Fruit fly (Drosophila melanogaster) whole organism, pupa: Measurements from ENCODE around the gene TrpRS-m.

Source experiments
- CG10348 ChIP-seq: fragments of 200-800 bp; sonication (Bioruptor generic); IDR thresholded peaks from 2 replicates; pipeline ENCODE4 v1.3.6; 2022; ENCODE audit warnings: missing biosample characterization, missing genetic modification characterization
- CG12605 ChIP-seq: fragments of 200-800 bp; sonication (Bioruptor generic); IDR thresholded peaks from 2 replicates; pipeline ENCODE4 v1.3.6; 2022; ENCODE audit warnings: missing biosample characterization, missing genetic modification characterization
- CG13204 ChIP-seq: fragments of 200-800 bp; sonication (Bioruptor generic); optimal IDR thresholded peaks from 2 replicates; lab custom pipeline; 2018; ENCODE audit warnings: missing biosample characterization, mild to moderate bottlenecking, missing genetic modification characterization, moderate library complexity
- CG14655 ChIP-seq: fragments of 200-800 bp; sonication (Bioruptor generic); optimal IDR thresholded peaks from 3 replicates; lab custom pipeline; 2017; ENCODE audit warnings: mild to moderate bottlenecking, missing biosample characterization, missing genetic modification reagents, missing genetic modification characterization
- CG15710 ChIP-seq: fragments of 200-800 bp; sonication (Bioruptor generic); optimal IDR thresholded peaks from 2 replicates; lab custom pipeline; 2018; ENCODE audit warnings: missing biosample characterization, mild to moderate bottlenecking, missing genetic modification characterization, moderate library complexity
- CG17806 ChIP-seq: fragments of 200-800 bp; sonication (Bioruptor generic); optimal IDR thresholded peaks from 2 replicates; lab custom pipeline; 2018; ENCODE audit warnings: missing biosample characterization, mild to moderate bottlenecking, missing genetic modification characterization, moderate library complexity
- CG32121 ChIP-seq: fragments of 200-800 bp; sonication (Bioruptor generic); IDR thresholded peaks from 2 replicates; pipeline ENCODE4 v1.3.6; 2022; ENCODE audit warnings: missing biosample characterization, missing genetic modification characterization
- CG34367 ChIP-seq: fragments of 200-800 bp; sonication (Bioruptor generic); optimal IDR thresholded peaks from 2 replicates; lab custom pipeline; 2018; ENCODE audit warnings: missing biosample characterization, mild to moderate bottlenecking, missing genetic modification characterization
- CG4496 ChIP-seq: fragments of 200-800 bp; sonication (Bioruptor generic); IDR thresholded peaks from 3 replicates; pipeline ENCODE4 v1.3.6; 2022; ENCODE audit warnings: missing biosample characterization, missing genetic modification characterization
- CG8159 ChIP-seq: fragments of 200-800 bp; sonication (Bioruptor generic); optimal IDR thresholded peaks from 3 replicates; lab custom pipeline; 2018; ENCODE audit warnings: missing biosample characterization, mild to moderate bottlenecking, missing genetic modification characterization, moderate library complexity
- CG8301 ChIP-seq: fragments of 200-800 bp; sonication (Bioruptor generic); optimal IDR thresholded peaks from 2 replicates; lab custom pipeline; 2018; ENCODE audit warnings: missing biosample characterization, mild to moderate bottlenecking, missing genetic modification characterization
- CG9948 ChIP-seq: fragments of 200-800 bp; sonication (Bioruptor generic); optimal IDR thresholded peaks from 2 replicates; lab custom pipeline; 2018; ENCODE audit warnings: missing biosample characterization, mild to moderate bottlenecking, missing genetic modification characterization, moderate library complexity
- D1 ChIP-seq: fragments of 200-800 bp; sonication (Bioruptor generic); optimal IDR thresholded peaks from 2 replicates; lab custom pipeline; 2018; ENCODE audit warnings: missing biosample characterization, mild to moderate bottlenecking, missing genetic modification characterization, moderate library complexity
- EcR ChIP-seq: fragments of 200-800 bp; sonication (Bioruptor generic); optimal IDR thresholded peaks from 3 replicates; lab custom pipeline; 2019; ENCODE audit warnings: missing biosample characterization, missing genetic modification characterization, mild to moderate bottlenecking, moderate library complexity, missing genetic modification reagents
- Ets98B ChIP-seq: fragments of 200-800 bp; sonication (Bioruptor generic); IDR thresholded peaks from 2 replicates; pipeline ENCODE4 v1.3.6; 2022; ENCODE audit warnings: missing biosample characterization, missing genetic modification characterization
- Pif1A ChIP-seq: fragments of 200-800 bp; sonication (Bioruptor generic); optimal IDR thresholded peaks from 3 replicates; lab custom pipeline; 2016; ENCODE audit warnings: missing biosample characterization, missing genetic modification characterization
- Pif1B ChIP-seq: fragments of 200-800 bp; sonication (Bioruptor generic); optimal IDR thresholded peaks from 3 replicates; lab custom pipeline; 2016; ENCODE audit warnings: missing biosample characterization, missing genetic modification characterization
- Snoo ChIP-seq: fragments of 200-800 bp; sonication (Bioruptor generic); optimal IDR thresholded peaks from 3 replicates; lab custom pipeline; 2017; ENCODE audit warnings: missing biosample characterization, mild to moderate bottlenecking, missing genetic modification characterization, inconsistent platforms
- fd96Ca ChIP-seq: fragments of 200-800 bp; sonication (Bioruptor generic); IDR thresholded peaks from 3 replicates; pipeline ENCODE4 v1.3.6; 2022; ENCODE audit warnings: missing biosample characterization, missing genetic modification characterization
- gl ChIP-seq: fragments of 200-800 bp; sonication (Bioruptor generic); optimal IDR thresholded peaks from 2 replicates; lab custom pipeline; 2018; ENCODE audit warnings: missing biosample characterization, mild to moderate bottlenecking, missing genetic modification characterization
- rn ChIP-seq: fragments of 200-800 bp; sonication (Bioruptor generic); IDR thresholded peaks from 2 replicates; pipeline ENCODE4 v1.3.6; 2022; ENCODE audit warnings: missing biosample characterization, missing genetic modification characterization

Gene TrpRS-m

dm6 chr3L:17842892-17843703 lies 6.4 kb upstream of the TrpRS-m start, which contains the start of gene CG5567:
Gene CG5567, minus strand, starts transcription at chr3L:17843544.
- no peak for TF ChIP-seq D1 (tag; lab: Kevin White, UChicago)
- TF ChIP-seq fd96Ca = 0 out of 3 replicates have a peak, but pooled peaks have one; percentile 17
- peak; percentile 38 for TF ChIP-seq EcR (GFP tag; lab: Kevin White, UChicago)
- TF ChIP-seq CG32121 (GFP tag; lab: Robert Waterston, UW) = 0 out of 2 replicates have a peak, but pooled peaks have one; percentile 33
- peak; percentile 10 for TF ChIP-seq CG17806
- TF ChIP-seq CG14655 = no peak
- TF ChIP-seq Snoo (tag; lab: Kevin White, UChicago) = peak; percentile 2
- TF ChIP-seq CG12605 (GFP tag; lab: Robert Waterston, UW) = 0 out of 2 replicates have a peak, but pooled peaks have one; percentile 19
- TF ChIP-seq CG4496 = no peak; the same call in 2 of the 3 replicates
- TF ChIP-seq gl = no peak
- no peak for TF ChIP-seq CG10348
- no peak for TF ChIP-seq Pif1B (GFP tag; lab: Kevin White, UChicago)
- no peak for TF ChIP-seq CG9948 (tag; lab: Kevin White, UChicago)
- no peak for TF ChIP-seq CG8159 (tag; lab: Kevin White, UChicago)
- no peak for TF ChIP-seq Ets98B (GFP tag; lab: Robert Waterston, UW)
- no peak for TF ChIP-seq CG15710 (tag; lab: Kevin White, UChicago)
- TF ChIP-seq CG34367 (tag; lab: Kevin White, UChicago) = no peak
- TF ChIP-seq rn (GFP tag; lab: Robert Waterston, UW) = no peak
- TF ChIP-seq Pif1A (GFP tag; lab: Kevin White, UChicago) = no peak
- no peak for TF ChIP-seq CG13204 (GFP tag; lab: Kevin White, UChicago)
- no peak for TF ChIP-seq CG8301 (tag; lab: Kevin White, UChicago)

dm6 chr3L:17846169-17846981 lies 3.2 kb upstream of the TrpRS-m start, which contains the start of the genes MED19 and CG7430:
Gene MED19, minus strand, starts transcription at chr3L:17846501.
Gene CG7430, plus strand, starts transcription at chr3L:17846916.
- TF ChIP-seq EcR (GFP tag; lab: Kevin White, UChicago) (peak; percentile 87), Snoo (tag; lab: Kevin White, UChicago) (no peak), CG4496 (peak; percentile 54; the same call in 2 of the 3 replicates), CG32121 (GFP tag; lab: Robert Waterston, UW) (no peak), CG12605 (GFP tag; lab: Robert Waterston, UW) (peak; percentile 29; the same call in 1 of the 2 replicates), CG15710 (tag; lab: Kevin White, UChicago) (no peak), Ets98B (GFP tag; lab: Robert Waterston, UW) (no peak; the same call in 1 of the 2 replicates), gl (peak; percentile 24), CG14655 (no peak)

dm6 chr3L:17846982-17847355 lies 2.6 kb upstream of the TrpRS-m start:
- TF ChIP-seq CG4496 (0 out of 3 replicates have a peak, but pooled peaks have one; percentile 27), Pif1B (GFP tag; lab: Kevin White, UChicago) (no peak)

- peak; percentile 52; the same call in 1 of the 2 replicates for TF ChIP-seq CG12605 (GFP tag; lab: Robert Waterston, UW)
- peak; percentile 83 for TF ChIP-seq CG9948 (tag; lab: Kevin White, UChicago)
- no peak for TF ChIP-seq Pif1A (GFP tag; lab: Kevin White, UChicago)
- TF ChIP-seq Snoo (tag; lab: Kevin White, UChicago) = peak; percentile 41
- TF ChIP-seq CG8159 (tag; lab: Kevin White, UChicago) = peak; percentile 85
- TF ChIP-seq CG17806 = peak; percentile 46
- TF ChIP-seq gl = no peak
- no peak for TF ChIP-seq rn (GFP tag; lab: Robert Waterston, UW)
- TF ChIP-seq CG4496 = peak; percentile 71
- TF ChIP-seq CG15710 (tag; lab: Kevin White, UChicago) = peak; percentile 78
- TF ChIP-seq fd96Ca = peak; percentile 81
- TF ChIP-seq Ets98B (GFP tag; lab: Robert Waterston, UW) = peak; percentile 85
- TF ChIP-seq CG14655 = peak; percentile 93
- 0 out of 2 replicates have a peak, but pooled peaks have one; percentile 9 for TF ChIP-seq CG10348
- TF ChIP-seq CG8301 (tag; lab: Kevin White, UChicago) = peak; percentile 79
- TF ChIP-seq Pif1B (GFP tag; lab: Kevin White, UChicago) = peak; percentile 46
- peak; percentile 50; the same call in 1 of the 2 replicates for TF ChIP-seq CG32121 (GFP tag; lab: Robert Waterston, UW)
- TF ChIP-seq D1 (tag; lab: Kevin White, UChicago) = peak; percentile 40
- TF ChIP-seq EcR (GFP tag; lab: Kevin White, UChicago) = no peak
- TF ChIP-seq CG34367 (tag; lab: Kevin White, UChicago) = peak; percentile 47
- TF ChIP-seq CG13204 (GFP tag; lab: Kevin White, UChicago) = no peak
Observed at dm6 chr3L:17856655-17857479, 7.3 kb downstream of the TrpRS-m start, which contains the start of gene CG5535. Gene CG5535, minus strand, starts transcription at chr3L:17856794.
